Worm (Caenorhabditis elegans) whole organism, midembryonic: ENCODE measurements around the gene C03B1.2.

Experiments used
- flt-1 ChIP-seq: fragments of 200-800 bp; sonication (Bioruptor generic); IDR thresholded peaks from 2 replicates; pipeline ENCODE4 v1.3.6; 2022; ENCODE audit warnings: missing genetic modification characterization, missing compliant biosample characterization
- tab-1 ChIP-seq: fragments of 200-800 bp; sonication (Bioruptor generic); IDR thresholded peaks from 2 replicates; pipeline ENCODE4 v1.3.6; 2022; ENCODE audit warnings: missing genetic modification characterization, missing compliant biosample characterization

DNA sequence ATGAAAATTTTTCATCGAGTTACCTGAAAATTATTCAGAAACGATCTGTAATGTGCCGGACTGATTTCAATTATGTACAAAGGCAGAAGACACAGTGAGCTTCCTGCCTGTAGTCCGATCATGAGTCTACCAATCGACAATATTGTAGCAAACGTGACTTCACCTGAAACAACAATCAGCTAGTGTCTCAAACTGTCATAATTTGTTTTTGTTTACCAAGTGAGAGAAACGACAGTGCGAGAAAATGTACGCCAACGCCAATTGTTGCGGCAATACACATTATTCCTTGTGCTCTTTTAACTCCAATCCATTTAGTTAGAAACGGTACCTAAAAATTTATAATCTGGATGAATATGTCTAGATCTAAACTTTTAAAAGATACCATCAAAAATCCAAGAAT is 32.5 kb upstream of the C03B1.2 start:
- TF ChIP-seq tab-1 (GFP tag; lab: Robert Waterston, UW): no peak
- TF ChIP-seq flt-1 (GFP tag; lab: Robert Waterston, UW): no peak
